Worm (Caenorhabditis elegans) whole organism, L4/young adult: Measurements from ENCODE around the gene str-209.

Source experiments
- W03F9.2 ChIP-seq: fragments of 150-350 bp; optimal IDR thresholded peaks from 2 replicates; lab custom pipeline; 2014; ENCODE audit warnings: missing biosample characterization, missing genetic modification characterization
- dao-5 ChIP-seq: sonication (generic microtip); optimal IDR thresholded peaks from 2 replicates; lab custom pipeline; 2016; ENCODE audit warnings: missing genotype, missing genetic modification characterization, moderate library complexity, missing compliant biosample characterization
- him-1 ChIP-seq: sonication (generic microtip); optimal IDR thresholded peaks from 2 replicates; lab custom pipeline; 2016; ENCODE audit warnings: missing genotype, missing genetic modification reagents, missing genetic modification characterization, missing compliant biosample characterization

DNA sequence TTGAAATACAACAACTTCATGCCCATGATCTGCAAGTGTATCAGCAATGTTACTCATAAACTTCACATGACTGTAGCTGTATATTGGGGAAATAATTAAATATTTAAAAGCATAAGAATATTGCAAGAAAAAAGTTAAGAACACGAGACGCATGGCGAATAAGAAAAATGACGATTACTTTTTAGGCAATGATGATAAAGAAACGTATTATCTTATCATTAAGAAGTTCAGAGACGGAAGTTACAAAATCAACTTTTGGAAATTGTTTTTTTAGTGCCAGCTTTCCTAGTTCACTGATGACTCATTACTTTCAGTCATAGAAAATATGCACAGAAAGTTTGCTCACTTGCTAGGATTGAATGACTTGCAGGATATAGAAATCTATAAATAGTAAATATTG, 51.7 kb downstream of the str-209 start, which contains the start of gene ugt-7:
- TF ChIP-seq dao-5 (tag; lab: Kevin White, UChicago) (no peak), W03F9.2 (tag; lab: Kevin White, UChicago) (no peak), him-1 (tag; lab: Kevin White, UChicago) (no peak)
